Fruit fly (Drosophila melanogaster) whole organism, embryonic: ENCODE data around the gene ScpX.

Experiments
- Antp ChIP-seq: fragments of 200-800 bp; sonication (Bioruptor generic); optimal IDR thresholded peaks from 3 replicates; lab custom pipeline; 2016; ENCODE audit warnings: missing biosample characterization, missing genetic modification characterization
- CG12942 ChIP-seq: fragments of 200-800 bp; sonication (Bioruptor generic); optimal IDR thresholded peaks from 3 replicates; lab custom pipeline; 2016; ENCODE audit warnings: missing biosample characterization, missing genetic modification characterization
- CG13424 ChIP-seq: fragments of 200-800 bp; sonication (Bioruptor generic); optimal IDR thresholded peaks from 2 replicates; lab custom pipeline; 2019; ENCODE audit warnings: missing biosample characterization, mild to moderate bottlenecking, missing genetic modification characterization, moderate library complexity
- CG14860 ChIP-seq: fragments of 200-800 bp; sonication (Bioruptor generic); IDR thresholded peaks from 3 replicates; pipeline ENCODE4 v1.3.6; 2022; ENCODE audit warnings: missing biosample characterization, missing genetic modification characterization; ENCODE audit not compliant: partially characterized antibody
- CG15011 ChIP-seq: fragments of 200-800 bp; sonication (Bioruptor generic); optimal IDR thresholded peaks from 3 replicates; lab custom pipeline; 2018; ENCODE audit warnings: missing biosample characterization, mild to moderate bottlenecking, missing genetic modification characterization
- CG1602 ChIP-seq: fragments of 200-800 bp; sonication (Bioruptor generic); optimal IDR thresholded peaks from 3 replicates; lab custom pipeline; 2016; ENCODE audit warnings: missing biosample characterization, missing genetic modification characterization
- CG16863 ChIP-seq: fragments of 200-800 bp; sonication (Bioruptor generic); optimal IDR thresholded peaks from 3 replicates; lab custom pipeline; 2016; ENCODE audit warnings: missing biosample characterization, missing genetic modification characterization
- CG17328 ChIP-seq: fragments of 200-800 bp; sonication (Bioruptor generic); IDR thresholded peaks from 2 replicates; pipeline ENCODE4 v1.3.6; 2022; ENCODE audit warnings: missing biosample characterization, missing genetic modification characterization
- CG17612 ChIP-seq: fragments of 200-800 bp; sonication (Bioruptor generic); IDR thresholded peaks from 2 replicates; pipeline ENCODE4 v1.3.6; 2022; ENCODE audit warnings: missing biosample characterization, missing genetic modification characterization
- CG18262 ChIP-seq: fragments of 200-800 bp; optimal IDR thresholded peaks from 3 replicates; lab custom pipeline; 2019; ENCODE audit warnings: missing biosample characterization, mild to moderate bottlenecking, missing genetic modification characterization, moderate library complexity
- CG33213 ChIP-seq: fragments of 200-800 bp; sonication (Bioruptor generic); optimal IDR thresholded peaks from 3 replicates; lab custom pipeline; 2016; ENCODE audit warnings: missing biosample characterization, missing genetic modification characterization
- CG34224 ChIP-seq: fragments of 200-800 bp; sonication (Bioruptor generic); IDR thresholded peaks from 3 replicates; pipeline ENCODE4 v1.3.6; 2022; ENCODE audit warnings: missing biosample characterization, missing genetic modification characterization; ENCODE audit not compliant: partially characterized antibody
- CG43689 ChIP-seq: fragments of 200-800 bp; sonication (Bioruptor generic); IDR thresholded peaks from 2 replicates; pipeline ENCODE4 v1.3.6; 2022; ENCODE audit warnings: missing biosample characterization, missing genetic modification characterization
- CG4424 ChIP-seq: fragments of 200-800 bp; sonication (Bioruptor generic); optimal IDR thresholded peaks from 3 replicates; lab custom pipeline; 2016; ENCODE audit warnings: missing biosample characterization, missing genetic modification characterization
- CG5180 ChIP-seq: fragments of 200-800 bp; sonication (Bioruptor generic); optimal IDR thresholded peaks from 3 replicates; lab custom pipeline; 2017; ENCODE audit warnings: missing biosample characterization, missing genetic modification characterization, mild to moderate bottlenecking, moderate library complexity, missing genetic modification reagents
- CG6254 ChIP-seq: fragments of 200-800 bp; sonication (Bioruptor generic); optimal IDR thresholded peaks from 3 replicates; lab custom pipeline; 2017; ENCODE audit warnings: mild to moderate bottlenecking, missing biosample characterization, missing genetic modification reagents, missing genetic modification characterization
- CG8944 ChIP-seq: fragments of 200-800 bp; sonication (Bioruptor generic); optimal IDR thresholded peaks from 3 replicates; lab custom pipeline; 2016; ENCODE audit warnings: missing biosample characterization, missing genetic modification characterization
- CG9437 ChIP-seq: fragments of 200-800 bp; sonication (Bioruptor generic); optimal IDR thresholded peaks from 2 replicates; lab custom pipeline; 2018; ENCODE audit warnings: missing biosample characterization, mild to moderate bottlenecking, missing genetic modification characterization
- CG9817 ChIP-seq: fragments of 200-800 bp; sonication (Bioruptor generic); optimal IDR thresholded peaks from 2 replicates; lab custom pipeline; 2018; ENCODE audit warnings: missing biosample characterization, mild to moderate bottlenecking, missing genetic modification characterization, moderate library complexity
- CkIIα-i1 ChIP-seq: fragments of 200-800 bp; sonication (Bioruptor generic); IDR thresholded peaks from 2 replicates; pipeline ENCODE4 v1.3.6; 2022; ENCODE audit warnings: missing biosample characterization, missing genetic modification characterization
- CoRest ChIP-seq: fragments of 200-800 bp; sonication (Bioruptor generic); optimal IDR thresholded peaks from 3 replicates; lab custom pipeline; 2018; ENCODE audit warnings: missing biosample characterization, mild to moderate bottlenecking, missing genetic modification characterization, moderate library complexity
- Dref ChIP-seq: fragments of 200-800 bp; sonication (Bioruptor generic); IDR thresholded peaks from 2 replicates; pipeline ENCODE4 v1.3.6; 2022; ENCODE audit warnings: missing biosample characterization, missing genetic modification characterization
- Eip74EF ChIP-seq, 2 experiments: fragments of 200-800 bp in 1 of 2; fragments of >200 bp in 1 of 2; sonication (Bioruptor generic) in 1 of 2; optimal IDR thresholded peaks; 2 replicates each; lab custom pipeline; 2017 to 2019; ENCODE audit warnings: missing biosample characterization in 2 of 2, missing genetic modification characterization in 2 of 2, mild to moderate bottlenecking in 1 of 2, moderate library complexity in 1 of 2
- H15 ChIP-seq: fragments of 200-800 bp; sonication (Bioruptor generic); IDR thresholded peaks from 3 replicates; pipeline ENCODE4 v1.3.6; 2022; ENCODE audit warnings: missing biosample characterization, missing genetic modification characterization
- HLH3B ChIP-seq: fragments of 200-800 bp; sonication (Bioruptor generic); IDR thresholded peaks from 2 replicates; pipeline ENCODE4 v1.3.6; 2022; ENCODE audit warnings: missing biosample characterization, missing genetic modification characterization
- Hey ChIP-seq: fragments of 200-800 bp; sonication (Bioruptor generic); optimal IDR thresholded peaks from 3 replicates; lab custom pipeline; 2018; ENCODE audit warnings: missing biosample characterization, mild to moderate bottlenecking, missing genetic modification characterization
- PHDP ChIP-seq: fragments of 200-800 bp; sonication (Bioruptor generic); optimal IDR thresholded peaks from 3 replicates; lab custom pipeline; 2018; ENCODE audit warnings: missing biosample characterization, mild to moderate bottlenecking, missing genetic modification characterization, moderate library complexity
- Poxn ChIP-seq: fragments of 200-800 bp; sonication (Bioruptor generic); IDR thresholded peaks from 2 replicates; pipeline ENCODE4 v1.3.6; 2022; ENCODE audit warnings: missing biosample characterization, missing genetic modification characterization
- Stat92E ChIP-seq, 3 experiments: fragments of >200 bp in 2 of 3; fragments of 200-800 bp in 1 of 3; sonication (Bioruptor generic) in 1 of 3; optimal IDR thresholded peaks; 2 replicates each; lab custom pipeline; 2017 to 2019; ENCODE audit warnings: missing biosample characterization in 3 of 3, missing genetic modification characterization in 3 of 3, mild to moderate bottlenecking in 1 of 3, moderate library complexity in 1 of 3
- Vsx1 ChIP-seq: fragments of 200-800 bp; sonication (Bioruptor generic); optimal IDR thresholded peaks from 2 replicates; lab custom pipeline; 2017; ENCODE audit warnings: missing biosample characterization, mild to moderate bottlenecking, missing genetic modification characterization, missing genetic modification reagents
- Xrp1 ChIP-seq: fragments of 200-800 bp; sonication (Bioruptor generic); IDR thresholded peaks from 2 replicates; pipeline ENCODE4 v1.3.6; 2022; ENCODE audit warnings: missing biosample characterization, missing genetic modification characterization
- caup ChIP-seq: fragments of 200-800 bp; sonication (Bioruptor generic); optimal IDR thresholded peaks from 3 replicates; lab custom pipeline; 2017; ENCODE audit warnings: missing biosample characterization, mild to moderate bottlenecking, missing genetic modification characterization, moderate library complexity; ENCODE audit not compliant: severe bottlenecking
- chif ChIP-seq, 2 experiments: fragments of 200-800 bp; sonication (Bioruptor generic); optimal IDR thresholded peaks; 3 replicates each; lab custom pipeline; 2016; ENCODE audit warnings: missing biosample characterization in 2 of 2, missing genetic modification characterization in 2 of 2
- dmrt99B ChIP-seq: fragments of 200-800 bp; sonication (Bioruptor generic); optimal IDR thresholded peaks from 2 replicates; lab custom pipeline; 2018; ENCODE audit warnings: missing biosample characterization, mild to moderate bottlenecking, missing genetic modification characterization, moderate library complexity
- dpn ChIP-seq, 2 experiments: fragments of 200-800 bp; sonication (Bioruptor generic); optimal IDR thresholded peaks; 3 replicates each; lab custom pipeline; 2016; ENCODE audit warnings: missing biosample characterization in 2 of 2, missing genetic modification characterization in 2 of 2
- en ChIP-seq: fragments of 200-800 bp; sonication (Bioruptor generic); optimal IDR thresholded peaks from 2 replicates; lab custom pipeline; 2016; ENCODE audit warnings: missing biosample characterization, missing genetic modification characterization
- exex ChIP-seq: fragments of 200-800 bp; sonication (Bioruptor generic); optimal IDR thresholded peaks from 4 replicates; lab custom pipeline; 2018; ENCODE audit warnings: missing biosample characterization, mild to moderate bottlenecking, missing genetic modification characterization, moderate library complexity
- fd64A ChIP-seq: fragments of 200-800 bp; sonication (Bioruptor generic); optimal IDR thresholded peaks from 3 replicates; lab custom pipeline; 2018; ENCODE audit warnings: missing biosample characterization, mild to moderate bottlenecking, missing genetic modification characterization
- gsb-n ChIP-seq: fragments of 200-800 bp; sonication (Bioruptor generic); optimal IDR thresholded peaks from 3 replicates; lab custom pipeline; 2018; ENCODE audit warnings: missing biosample characterization, mild to moderate bottlenecking, missing genetic modification characterization
- ind ChIP-seq: fragments of 200-800 bp; sonication (Bioruptor generic); optimal IDR thresholded peaks from 3 replicates; lab custom pipeline; 2016; ENCODE audit warnings: missing biosample characterization, missing genetic modification characterization
- insv ChIP-seq, 2 experiments: fragments of 200-800 bp; sonication (Bioruptor generic); optimal IDR thresholded peaks; 3 replicates each; lab custom pipeline; 2016 to 2018; ENCODE audit warnings: missing biosample characterization in 2 of 2, missing genetic modification characterization in 2 of 2
- lab ChIP-seq: fragments of 200-800 bp; sonication (Bioruptor generic); optimal IDR thresholded peaks from 3 replicates; lab custom pipeline; 2017; ENCODE audit warnings: missing biosample characterization, missing genetic modification characterization, mild to moderate bottlenecking, moderate library complexity, missing genetic modification reagents
- mld ChIP-seq: fragments of 200-800 bp; sonication (Bioruptor generic); IDR thresholded peaks from 3 replicates; pipeline ENCODE4 v1.3.6; 2022; ENCODE audit warnings: missing biosample characterization, missing genetic modification characterization; ENCODE audit not compliant: partially characterized antibody
- nau ChIP-seq: fragments of 200-800 bp; sonication (Bioruptor generic); optimal IDR thresholded peaks from 3 replicates; lab custom pipeline; 2017; ENCODE audit warnings: missing biosample characterization, mild to moderate bottlenecking, missing genetic modification characterization, missing genetic modification reagents
- nerfin-1 ChIP-seq: fragments of 200-800 bp; sonication (Bioruptor generic); optimal IDR thresholded peaks from 3 replicates; lab custom pipeline; 2019; ENCODE audit warnings: missing biosample characterization, mild to moderate bottlenecking, missing genetic modification characterization, moderate library complexity
- pfk ChIP-seq: fragments of 200-800 bp; sonication (Bioruptor generic); optimal IDR thresholded peaks from 2 replicates; lab custom pipeline; 2018; ENCODE audit warnings: missing biosample characterization, mild to moderate bottlenecking, missing genetic modification characterization, moderate library complexity
- sc ChIP-seq, 3 experiments: fragments of >200 bp in 2 of 3; fragments of 200-800 bp in 1 of 3; sonication (Bioruptor generic) in 1 of 3; optimal IDR thresholded peaks; 2 replicates in 2 of 3; 3 replicates in 1 of 3; lab custom pipeline; 2017; ENCODE audit warnings: mild to moderate bottlenecking in 1 of 3, missing biosample characterization in 1 of 3, missing genetic modification characterization in 1 of 3, missing genetic modification reagents in 1 of 3
- ssp ChIP-seq: fragments of 200-800 bp; sonication (Bioruptor generic); IDR thresholded peaks from 2 replicates; pipeline ENCODE4 v1.3.6; 2022; ENCODE audit warnings: missing biosample characterization, missing genetic modification characterization

Gene ScpX

DNA sequence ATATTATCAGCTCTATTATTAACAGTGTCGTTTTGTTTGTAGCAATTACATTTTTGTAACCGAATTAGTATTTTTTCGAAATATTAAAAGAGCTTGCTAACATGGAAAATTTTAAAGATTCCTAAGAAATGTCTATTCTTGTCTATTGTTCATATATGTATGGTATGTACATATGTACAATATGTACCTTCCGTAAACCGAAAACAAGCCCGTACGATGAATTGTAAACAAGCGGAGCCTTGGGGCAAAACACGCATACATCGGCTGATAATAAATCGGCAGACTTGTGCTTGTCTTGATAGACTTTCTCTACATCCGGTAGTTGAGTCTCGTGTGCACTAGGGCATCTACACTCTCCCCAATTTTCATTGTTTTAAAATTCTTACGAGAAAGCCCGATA is 8.2 kb upstream of the ScpX start (continued):
- TF ChIP-seq CG17612 (GFP tag; lab: Robert Waterston, UW) (no peak), ind (GFP tag; lab: Kevin White, UChicago) (no peak), en (GFP tag; lab: Kevin White, UChicago) (peak; percentile 2), CG17328 (GFP tag; lab: Robert Waterston, UW) (peak; percentile 32; the same call in 1 of the 2 replicates), CG6254 (peak; percentile 38), Poxn (GFP tag; lab: Robert Waterston, UW) (no peak), Vsx1 (GFP tag; lab: Kevin White, UChicago) (peak; percentile 58), gsb-n (tag; lab: Kevin White, UChicago) (peak; percentile 48), CG18262 (tag; lab: Kevin White, UChicago) (peak; percentile 36), dmrt99B (peak; percentile 26), CG33213 (GFP tag; lab: Kevin White, UChicago) (peak; percentile 60), CG5180 (GFP tag; lab: Kevin White, UChicago) (peak; percentile 34), exex (tag; lab: Kevin White, UChicago) (no peak), CG12942 (peak; percentile 9), CkIIα-i1 (GFP tag; lab: Robert Waterston, UW) (no peak), CG13424 (peak; percentile 38), sc (optimal IDR thresholded peaks at IDR 0.05; lab: Kevin White, UChicago) (no peak), sc (GFP tag; optimal IDR thresholded peaks at IDR 0.05; lab: Kevin White, UChicago) (peak; percentile 47), dpn (GFP tag; optimal IDR thresholded peaks at IDR 0.05; lab: Kevin White, UChicago) (peak in 1 of 2 experiments; percentile 18), CG9817 (tag; lab: Kevin White, UChicago) (peak; percentile 9), insv (GFP tag; optimal IDR thresholded peaks at IDR 0.05; lab: Kevin White, UChicago) (peak in 1 of 2 experiments; percentile 14), CoRest (tag; lab: Kevin White, UChicago) (peak; percentile 18), CG9437 (GFP tag; lab: Kevin White, UChicago) (no peak), CG16863 (GFP tag; lab: Kevin White, UChicago) (peak; percentile 6), mld (GFP tag; lab: Robert Waterston, UW) (no peak), PHDP (tag; lab: Kevin White, UChicago) (peak; percentile 41), nerfin-1 (tag; lab: Kevin White, UChicago) (peak; percentile 57), CG15011 (GFP tag; lab: Kevin White, UChicago) (peak; percentile 45), Dref (GFP tag; lab: Robert Waterston, UW) (no peak), Eip74EF (GFP tag; optimal IDR thresholded peaks at IDR 0.05; lab: Kevin White, UChicago) (peak in 1 of 2 experiments; percentile 27), fd64A (peak; percentile 78), CG34224 (GFP tag; lab: Robert Waterston, UW) (no peak), nau (GFP tag; lab: Kevin White, UChicago) (peak; percentile 49), caup (GFP tag; lab: Kevin White, UChicago) (peak; percentile 50), lab (GFP tag; lab: Kevin White, UChicago) (peak; percentile 72), CG1602 (peak; percentile 24), Xrp1 (GFP tag; lab: Robert Waterston, UW) (peak; percentile 77), pfk (GFP tag; lab: Kevin White, UChicago) (peak; percentile 54), H15 (GFP tag; lab: Robert Waterston, UW) (0 out of 3 replicates have a peak, but pooled peaks have one; percentile 26), Stat92E (GFP tag; optimal IDR thresholded peaks at IDR 0.05; lab: Kevin White, UChicago) (no peak), CG43689 (GFP tag; lab: Robert Waterston, UW) (0 out of 2 replicates have a peak, but pooled peaks have one; percentile 23), Antp (GFP tag; lab: Kevin White, UChicago) (peak; percentile 9), CG4424 (peak; percentile 22), ssp (GFP tag; lab: Robert Waterston, UW) (no peak), CG8944 (GFP tag; lab: Kevin White, UChicago) (peak; percentile 17), Hey (tag; lab: Kevin White, UChicago) (peak; percentile 12), HLH3B (GFP tag; lab: Robert Waterston, UW) (peak; percentile 21; the same call in 1 of the 2 replicates), CG14860 (GFP tag; lab: Robert Waterston, UW) (no peak), chif (GFP tag; optimal IDR thresholded peaks at IDR 0.05; lab: Kevin White, UChicago) (peak in 1 of 2 experiments; percentile 40)
